Worm (Caenorhabditis elegans) whole organism, L1 larva: Measurements from ENCODE around the gene fbxa-38.

ENCODE experiments used
- C04F5.9 ChIP-seq: sonication (generic microtip); optimal IDR thresholded peaks from 2 replicates; lab custom pipeline; 2016; ENCODE audit warnings: missing genetic modification characterization, missing compliant biosample characterization
- C16A3.4 ChIP-seq: fragments of 150-350 bp; optimal IDR thresholded peaks from 2 replicates; lab custom pipeline; 2014; ENCODE audit warnings: missing biosample characterization, missing genetic modification characterization
- Y116A8C.19 ChIP-seq: sonication (generic microtip); optimal IDR thresholded peaks from 2 replicates; lab custom pipeline; 2016; ENCODE audit warnings: missing compliant biosample characterization, missing genetic modification characterization, borderline replicate concordance
- aha-1 ChIP-seq: fragments of 150-350 bp; optimal IDR thresholded peaks from 2 replicates; lab custom pipeline; 2014; ENCODE audit warnings: missing biosample characterization, missing genetic modification characterization
- alr-1 ChIP-seq: fragments of 200-800 bp; sonication (Bioruptor generic); optimal IDR thresholded peaks from 2 replicates; lab custom pipeline; 2018; ENCODE audit warnings: borderline replicate concordance, mild to moderate bottlenecking, missing genetic modification characterization, missing compliant biosample characterization
- aly-2 ChIP-seq: fragments of 150-350 bp; optimal IDR thresholded peaks from 2 replicates; lab custom pipeline; 2014; ENCODE audit warnings: missing biosample characterization, missing genetic modification characterization
- blmp-1 ChIP-seq: fragments of 150-350 bp; optimal IDR thresholded peaks from 2 replicates; lab custom pipeline; 2014; ENCODE audit warnings: missing biosample characterization, missing genetic modification characterization
- ceh-63 ChIP-seq: fragments of 200-800 bp; sonication (Bioruptor generic); optimal IDR thresholded peaks from 2 replicates; lab custom pipeline; 2018; ENCODE audit warnings: mild to moderate bottlenecking, missing genetic modification characterization, missing compliant biosample characterization
- ceh-8 ChIP-seq: fragments of 200-800 bp; sonication (Bioruptor generic); optimal IDR thresholded peaks from 2 replicates; lab custom pipeline; 2018; ENCODE audit warnings: mild to moderate bottlenecking, missing genetic modification characterization, moderate library complexity, missing compliant biosample characterization
- ceh-90 ChIP-seq: sonication (generic microtip); optimal IDR thresholded peaks from 2 replicates; lab custom pipeline; 2016; ENCODE audit warnings: missing genetic modification characterization, missing compliant biosample characterization
- dpl-1 ChIP-seq, 3 experiments: fragments of 150-350 bp in 2 of 3; sonication (generic microtip) in 1 of 3; optimal IDR thresholded peaks; 2 replicates each; lab custom pipeline; 2014 to 2017; ENCODE audit warnings: missing biosample characterization in 3 of 3, missing genetic modification characterization in 3 of 3, missing genetic modification reagents in 3 of 3
- dsc-1 ChIP-seq: sonication (generic microtip); optimal IDR thresholded peaks from 2 replicates; lab custom pipeline; 2016; ENCODE audit warnings: mild to moderate bottlenecking, missing genetic modification characterization, missing compliant biosample characterization
- efl-1 ChIP-seq, 4 experiments: fragments of 150-350 bp; optimal IDR thresholded peaks in 3 of 4; peaks in 1 of 4; 1 replicate in 1 of 4; 2 replicates in 3 of 4; lab custom pipeline; 2014; ENCODE audit warnings: missing biosample characterization in 2 of 4, missing genetic modification characterization in 2 of 4, missing genetic modification reagents in 2 of 4
- elt-2 ChIP-seq: sonication (generic microtip); optimal IDR thresholded peaks from 2 replicates; lab custom pipeline; 2016; ENCODE audit warnings: missing genetic modification characterization, mild to moderate bottlenecking, inconsistent platforms, missing compliant biosample characterization, missing genetic modification reagents
- elt-3 ChIP-seq, 6 experiments: fragments of 150-350 bp in 1 of 6; sonication (generic microtip); optimal IDR thresholded peaks; 2 replicates each; lab custom pipeline; 2017 to 2018; ENCODE audit warnings: missing biosample characterization in 6 of 6, missing genetic modification characterization in 6 of 6, inconsistent platforms in 1 of 6
- fkh-10 ChIP-seq: sonication (generic microtip); optimal IDR thresholded peaks from 2 replicates; lab custom pipeline; 2017; ENCODE audit warnings: missing biosample characterization, missing genetic modification reagents, missing genetic modification characterization
- fos-1 ChIP-seq: fragments of 150-350 bp; optimal IDR thresholded peaks from 2 replicates; lab custom pipeline; 2014; ENCODE audit warnings: missing biosample characterization, missing genetic modification characterization
- grh-1 ChIP-seq: fragments of 200-800 bp; sonication (Bioruptor generic); IDR thresholded peaks from 2 replicates; pipeline ENCODE4 v1.3.6; 2022; ENCODE audit warnings: missing genetic modification reagents, missing genetic modification characterization, missing compliant biosample characterization
- hlh-4 ChIP-seq: sonication (generic microtip); optimal IDR thresholded peaks from 2 replicates; lab custom pipeline; 2016; ENCODE audit warnings: mild to moderate bottlenecking, missing genetic modification characterization, missing compliant biosample characterization
- irx-1 ChIP-seq: sonication (generic microtip); optimal IDR thresholded peaks from 2 replicates; lab custom pipeline; 2016; ENCODE audit warnings: missing genetic modification characterization, missing compliant biosample characterization
- jun-1 ChIP-seq: fragments of 150-350 bp; optimal IDR thresholded peaks from 2 replicates; lab custom pipeline; 2014; ENCODE audit warnings: missing biosample characterization, missing genetic modification reagents, missing genetic modification characterization
- lin-13 ChIP-seq: fragments of 150-350 bp; optimal IDR thresholded peaks from 2 replicates; lab custom pipeline; 2014; ENCODE audit warnings: missing biosample characterization, missing genetic modification reagents, missing genetic modification characterization
- lir-3 ChIP-seq: sonication (generic microtip); optimal IDR thresholded peaks from 2 replicates; lab custom pipeline; 2016; ENCODE audit warnings: mild to moderate bottlenecking, missing genetic modification characterization, moderate library complexity, missing compliant biosample characterization; ENCODE audit not compliant: poor library complexity
- lsy-2 ChIP-seq, 2 experiments: fragments of 150-350 bp; optimal IDR thresholded peaks; 2 replicates each; lab custom pipeline; 2014; ENCODE audit warnings: missing biosample characterization in 2 of 2, missing genetic modification characterization in 2 of 2
- mab-9 ChIP-seq: fragments of 200-800 bp; sonication (Bioruptor generic); IDR thresholded peaks from 2 replicates; pipeline ENCODE4 v1.3.6; 2022; ENCODE audit warnings: missing genetic modification reagents, missing genetic modification characterization, missing compliant biosample characterization
- mef-2 ChIP-seq: fragments of 150-350 bp; optimal IDR thresholded peaks from 2 replicates; lab custom pipeline; 2014; ENCODE audit warnings: missing biosample characterization, missing genetic modification characterization
- nhr-12 ChIP-seq: sonication (generic microtip); optimal IDR thresholded peaks from 2 replicates; lab custom pipeline; 2017; ENCODE audit warnings: missing biosample characterization, missing genetic modification characterization
- nhr-20 ChIP-seq: sonication (generic microtip); optimal IDR thresholded peaks from 2 replicates; lab custom pipeline; 2016; ENCODE audit warnings: mild to moderate bottlenecking, missing genetic modification characterization, missing compliant biosample characterization
- nhr-47 ChIP-seq: sonication (generic microtip); optimal IDR thresholded peaks from 2 replicates; lab custom pipeline; 2016; ENCODE audit warnings: mild to moderate bottlenecking, missing genetic modification characterization, moderate library complexity, missing compliant biosample characterization
- nhr-71 ChIP-seq: sonication (generic microtip); optimal IDR thresholded peaks from 2 replicates; lab custom pipeline; 2016; ENCODE audit warnings: mild to moderate bottlenecking, missing genetic modification characterization, moderate library complexity, missing compliant biosample characterization
- nhr-90 ChIP-seq: sonication (generic microtip); optimal IDR thresholded peaks from 2 replicates; lab custom pipeline; 2016; ENCODE audit warnings: mild to moderate bottlenecking, missing genetic modification characterization, missing compliant biosample characterization; ENCODE audit not compliant: poor library complexity
- pag-3 ChIP-seq: sonication (generic microtip); optimal IDR thresholded peaks from 2 replicates; lab custom pipeline; 2017; ENCODE audit warnings: missing genetic modification characterization, mild to moderate bottlenecking, missing compliant biosample characterization, antibody characterized with exemption, borderline replicate concordance; ENCODE audit not compliant: insufficient read depth
- snu-23 ChIP-seq: sonication (generic microtip); optimal IDR thresholded peaks from 2 replicates; lab custom pipeline; 2016; ENCODE audit warnings: missing genetic modification characterization, missing compliant biosample characterization
- sox-4 ChIP-seq: sonication (generic microtip); optimal IDR thresholded peaks from 2 replicates; lab custom pipeline; 2016; ENCODE audit warnings: missing genetic modification characterization, missing compliant biosample characterization
- swsn-7 ChIP-seq: sonication (generic microtip); optimal IDR thresholded peaks from 2 replicates; lab custom pipeline; 2016; ENCODE audit warnings: missing genetic modification characterization, missing compliant biosample characterization
- unc-130 ChIP-seq: fragments of 150-350 bp; optimal IDR thresholded peaks from 2 replicates; lab custom pipeline; 2017; ENCODE audit warnings: missing biosample characterization, missing genetic modification characterization, inconsistent platforms
- unc-30 ChIP-seq: sonication (generic microtip); optimal IDR thresholded peaks from 2 replicates; lab custom pipeline; 2017; ENCODE audit warnings: missing biosample characterization, missing genetic modification characterization
- unc-98 ChIP-seq: fragments of 200-800 bp; sonication (Bioruptor generic); IDR thresholded peaks from 2 replicates; pipeline ENCODE4 v1.3.6; 2022; ENCODE audit warnings: missing genetic modification characterization, missing compliant biosample characterization
- vab-15 ChIP-seq: sonication (generic microtip); optimal IDR thresholded peaks from 2 replicates; lab custom pipeline; 2017; ENCODE audit warnings: missing genotype, mild to moderate bottlenecking, missing genetic modification characterization, missing compliant biosample characterization
- xbp-1 ChIP-seq: sonication (generic microtip); optimal IDR thresholded peaks from 2 replicates; lab custom pipeline; 2016; ENCODE audit warnings: missing genetic modification characterization, missing compliant biosample characterization
- zip-4 ChIP-seq: fragments of 200-800 bp; sonication (Bioruptor generic); optimal IDR thresholded peaks from 2 replicates; lab custom pipeline; 2018; ENCODE audit warnings: mild to moderate bottlenecking, missing genetic modification characterization, moderate library complexity, missing compliant biosample characterization

The fbxa-38 gene

DNA sequence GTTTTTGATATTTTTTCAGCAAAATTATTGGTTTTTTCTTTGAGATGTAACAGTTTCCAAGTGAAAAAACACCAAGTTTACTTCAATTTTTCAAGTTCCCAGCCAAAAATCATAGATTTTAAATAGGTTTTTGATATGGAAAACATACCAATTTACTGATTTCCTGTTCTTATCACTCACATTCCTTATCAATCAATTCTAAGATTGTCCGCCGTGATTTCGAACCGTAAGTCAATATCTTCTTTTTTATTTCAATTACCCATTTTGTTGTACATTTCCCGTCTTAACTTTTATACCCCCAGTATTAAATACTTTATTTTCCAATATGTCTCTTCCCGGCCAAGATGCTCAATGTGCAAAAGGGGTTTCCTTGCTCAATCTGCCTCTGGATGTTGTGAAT lies at the start of gene fbxa-38:
Gene fbxa-38, plus strand, starts transcription at position 195 of the 400 bp plus-strand sequence.
- TF ChIP-seq efl-1 (optimal IDR thresholded peaks at IDR 0.05; lab: Kevin White, UChicago) (no peak), efl-1 (GFP tag; optimal IDR thresholded peaks at IDR 0.05 in 1 of 2; lab: Kevin White, UChicago) (no peak), fkh-10 (GFP tag; lab: Kevin White, UChicago) (no peak), zip-4 (GFP tag; lab: Kevin White, UChicago) (no peak), jun-1 (tag; lab: Kevin White, UChicago) (no peak), lir-3 (no peak), ceh-8 (GFP tag; lab: Kevin White, UChicago) (no peak), elt-3 (tag; optimal IDR thresholded peaks at IDR 0.05; lab: Kevin White, UChicago) (peak in 4 of 6 experiments; percentile 24 to 88 (median 84))
- TF ChIP-seq, all 84 proteins: peak for 1

ce11 chrIII:2197706-2198105 lies 26.8 kb upstream of the fbxa-38 start, which contains the start of gene C39B5.6:
Gene C39B5.6, plus strand, starts transcription at chrIII:2198006.
- TF ChIP-seq C04F5.9 (tag; lab: Kevin White, UChicago) (no peak), hlh-4 (no peak), efl-1 (optimal IDR thresholded peaks at IDR 0.05; lab: Kevin White, UChicago) (no peak), efl-1 (GFP tag; optimal IDR thresholded peaks at IDR 0.05 in 1 of 2; lab: Kevin White, UChicago) (no peak), C16A3.4 (no peak), aly-2 (tag; lab: Kevin White, UChicago) (no peak), aha-1 (tag; lab: Kevin White, UChicago) (no peak), nhr-71 (tag; lab: Kevin White, UChicago) (no peak), zip-4 (GFP tag; lab: Kevin White, UChicago) (no peak)
- TF ChIP-seq, all 84 proteins: peak for 0

ce11 chrIII:2205155-2205554 lies 19.3 kb upstream of the fbxa-38 start:
- TF ChIP-seq aly-2 (tag; lab: Kevin White, UChicago) = no peak
- TF ChIP-seq nhr-12 (tag; lab: Kevin White, UChicago) = no peak
- no peak for TF ChIP-seq xbp-1 (tag; lab: Kevin White, UChicago)
- no peak for TF ChIP-seq sox-4

ce11 chrIII:2207864-2208263 lies 16.6 kb upstream of the fbxa-38 start, which contains the start of gene C39B5.5:
Gene C39B5.5, plus strand, starts transcription at chrIII:2208164.
- TF ChIP-seq nhr-71 (tag; lab: Kevin White, UChicago) (no peak), mab-9 (GFP tag; lab: Robert Waterston, UW) (no peak), elt-3 (tag; optimal IDR thresholded peaks at IDR 0.05; lab: Kevin White, UChicago) (no peak), unc-130 (no peak), blmp-1 (tag; lab: Kevin White, UChicago) (no peak), ceh-90 (tag; lab: Kevin White, UChicago) (no peak), elt-2 (tag; lab: Kevin White, UChicago) (no peak), grh-1 (no peak), alr-1 (tag; lab: Kevin White, UChicago) (no peak), vab-15 (tag; lab: Kevin White, UChicago) (no peak), nhr-90 (no peak), ceh-8 (GFP tag; lab: Kevin White, UChicago) (no peak), aha-1 (tag; lab: Kevin White, UChicago) (no peak), Y116A8C.19 (tag; lab: Kevin White, UChicago) (no peak), pag-3 (tag; lab: Kevin White, UChicago) (no peak)
- TF ChIP-seq, all 84 proteins: peak for 0

- TF ChIP-seq grh-1 (no peak), nhr-90 (no peak), C04F5.9 (tag; lab: Kevin White, UChicago) (no peak), dsc-1 (tag; lab: Kevin White, UChicago) (no peak), nhr-47 (tag; lab: Kevin White, UChicago) (no peak), dpl-1 (GFP tag; optimal IDR thresholded peaks at IDR 0.05; lab: Kevin White, UChicago) (no peak), swsn-7 (tag; lab: Kevin White, UChicago) (no peak), nhr-20 (tag; lab: Kevin White, UChicago) (no peak), alr-1 (tag; lab: Kevin White, UChicago) (no peak), C16A3.4 (no peak), lsy-2 (tag; optimal IDR thresholded peaks at IDR 0.05; lab: Kevin White, UChicago) (no peak), unc-30 (tag; lab: Kevin White, UChicago) (no peak), lin-13 (no peak), ceh-63 (GFP tag; lab: Kevin White, UChicago) (no peak), fos-1 (no peak), snu-23 (GFP tag; lab: Kevin White, UChicago) (no peak), unc-98 (GFP tag; lab: Robert Waterston, UW) (no peak), mef-2 (tag; lab: Kevin White, UChicago) (no peak), irx-1 (no peak)
Measured at ce11 chrIII:2210601-2211000, 13.9 kb upstream of the fbxa-38 start.
